Worm (Caenorhabditis elegans) whole organism, late embryonic: ENCODE data around the gene mdt-11.

Source experiments
- C08G9.2 ChIP-seq: sonication (generic microtip); optimal IDR thresholded peaks from 2 replicates; lab custom pipeline; 2016; ENCODE audit warnings: mild to moderate bottlenecking, missing genetic modification characterization, moderate library complexity, missing compliant biosample characterization
- K02D7.2 ChIP-seq: sonication (generic microtip); optimal IDR thresholded peaks from 2 replicates; lab custom pipeline; 2017; ENCODE audit warnings: mild to moderate bottlenecking, missing genetic modification characterization, missing compliant biosample characterization
- K09A11.1 ChIP-seq: sonication (generic microtip); optimal IDR thresholded peaks from 2 replicates; lab custom pipeline; 2017; ENCODE audit warnings: antibody characterized with exemption, mild to moderate bottlenecking, missing genetic modification characterization, missing compliant biosample characterization; ENCODE audit not compliant: insufficient read depth
- ama-1 ChIP-seq: fragments of 150-350 bp; optimal IDR thresholded peaks from 2 replicates; lab custom pipeline; 2014
- ceh-18 ChIP-seq: sonication (generic microtip); optimal IDR thresholded peaks from 2 replicates; lab custom pipeline; 2016; ENCODE audit warnings: missing genetic modification characterization, missing compliant biosample characterization
- ceh-19 ChIP-seq: fragments of 200-800 bp; sonication (Bioruptor generic); optimal IDR thresholded peaks from 2 replicates; lab custom pipeline; 2018; ENCODE audit warnings: mild to moderate bottlenecking, missing genetic modification characterization, missing compliant biosample characterization
- ceh-2 ChIP-seq: sonication (generic microtip); optimal IDR thresholded peaks from 2 replicates; lab custom pipeline; 2016; ENCODE audit warnings: missing genotype, missing genetic modification characterization, missing compliant biosample characterization
- ceh-24 ChIP-seq: sonication (generic microtip); optimal IDR thresholded peaks from 2 replicates; lab custom pipeline; 2016; ENCODE audit warnings: mild to moderate bottlenecking, missing genetic modification characterization, missing compliant biosample characterization
- ceh-34 ChIP-seq: sonication (generic microtip); optimal IDR thresholded peaks from 2 replicates; lab custom pipeline; 2016; ENCODE audit warnings: mild to moderate bottlenecking, missing genetic modification characterization, missing compliant biosample characterization
- ceh-45 ChIP-seq: fragments of 200-800 bp; sonication (Bioruptor generic); IDR thresholded peaks from 2 replicates; pipeline ENCODE4 v1.3.6; 2022; ENCODE audit warnings: missing genetic modification reagents, missing genetic modification characterization, missing compliant biosample characterization
- ceh-9 ChIP-seq: sonication (generic microtip); optimal IDR thresholded peaks from 2 replicates; lab custom pipeline; 2016; ENCODE audit warnings: mild to moderate bottlenecking, missing genetic modification characterization, inconsistent platforms, missing compliant biosample characterization
- dmd-4 ChIP-seq: sonication (generic microtip); optimal IDR thresholded peaks from 2 replicates; lab custom pipeline; 2016; ENCODE audit warnings: borderline replicate concordance, missing genetic modification characterization, missing compliant biosample characterization
- dve-1 ChIP-seq: sonication (generic microtip); optimal IDR thresholded peaks from 2 replicates; lab custom pipeline; 2017; ENCODE audit warnings: antibody characterized with exemption, mild to moderate bottlenecking, missing genetic modification characterization, missing compliant biosample characterization
- elt-2 ChIP-seq: sonication (generic microtip); optimal IDR thresholded peaks from 2 replicates; lab custom pipeline; 2016; ENCODE audit warnings: missing genetic modification reagents, missing genetic modification characterization, missing compliant biosample characterization
- eyg-1 ChIP-seq: sonication (generic microtip); optimal IDR thresholded peaks from 2 replicates; lab custom pipeline; 2016; ENCODE audit warnings: missing genotype, missing genetic modification characterization, missing compliant biosample characterization
- fax-1 ChIP-seq: sonication (generic microtip); optimal IDR thresholded peaks from 2 replicates; lab custom pipeline; 2016; ENCODE audit warnings: missing genotype, missing genetic modification characterization, missing compliant biosample characterization
- hlh-13 ChIP-seq: fragments of 200-800 bp; sonication (Bioruptor generic); optimal IDR thresholded peaks from 2 replicates; lab custom pipeline; 2018; ENCODE audit warnings: mild to moderate bottlenecking, missing genetic modification characterization, missing compliant biosample characterization
- hlh-30 ChIP-seq: sonication (generic microtip); optimal IDR thresholded peaks from 2 replicates; lab custom pipeline; 2017; ENCODE audit warnings: antibody characterized with exemption, missing genetic modification characterization, missing compliant biosample characterization; ENCODE audit not compliant: insufficient read depth
- hlh-8 ChIP-seq: sonication (generic microtip); optimal IDR thresholded peaks from 2 replicates; lab custom pipeline; 2016; ENCODE audit warnings: missing genotype, missing genetic modification characterization, missing compliant biosample characterization
- lim-6 ChIP-seq: sonication (generic microtip); optimal IDR thresholded peaks from 2 replicates; lab custom pipeline; 2016; ENCODE audit warnings: missing genetic modification characterization, missing compliant biosample characterization
- lin-11 ChIP-seq: fragments of 200-800 bp; sonication (Bioruptor generic); optimal IDR thresholded peaks from 2 replicates; lab custom pipeline; 2018; ENCODE audit warnings: mild to moderate bottlenecking, missing genetic modification characterization, missing compliant biosample characterization
- madf-2 ChIP-seq: sonication (generic microtip); optimal IDR thresholded peaks from 2 replicates; lab custom pipeline; 2017; ENCODE audit warnings: missing genetic modification characterization, missing compliant biosample characterization
- nfya-1 ChIP-seq: sonication (generic microtip); optimal IDR thresholded peaks from 2 replicates; lab custom pipeline; 2017; ENCODE audit warnings: missing genetic modification characterization, mild to moderate bottlenecking, missing compliant biosample characterization, antibody characterized with exemption, moderate library complexity
- nhr-232 ChIP-seq: sonication (generic microtip); optimal IDR thresholded peaks from 2 replicates; lab custom pipeline; 2016; ENCODE audit warnings: missing genetic modification characterization, missing compliant biosample characterization
- npax-4 ChIP-seq: sonication (generic microtip); optimal IDR thresholded peaks from 2 replicates; lab custom pipeline; 2016; ENCODE audit warnings: missing genetic modification characterization, missing compliant biosample characterization
- odd-2 ChIP-seq: sonication (generic microtip); optimal IDR thresholded peaks from 2 replicates; lab custom pipeline; 2017; ENCODE audit warnings: antibody characterized with exemption, mild to moderate bottlenecking, missing genetic modification characterization, missing compliant biosample characterization
- pat-9 ChIP-seq: fragments of 200-800 bp; sonication (Bioruptor generic); optimal IDR thresholded peaks from 2 replicates; lab custom pipeline; 2018; ENCODE audit warnings: mild to moderate bottlenecking, missing genetic modification characterization, moderate library complexity, missing compliant biosample characterization
- pax-1 ChIP-seq: fragments of 150-350 bp; optimal IDR thresholded peaks from 2 replicates; lab custom pipeline; 2014; ENCODE audit warnings: missing biosample characterization, missing genetic modification characterization
- pha-4 ChIP-seq: fragments of 150-350 bp; optimal IDR thresholded peaks from 2 replicates; lab custom pipeline; 2018; ENCODE audit warnings: missing biosample characterization, missing genetic modification reagents, missing genetic modification characterization
- pqm-1 ChIP-seq: sonication (generic microtip); optimal IDR thresholded peaks from 2 replicates; lab custom pipeline; 2016; ENCODE audit warnings: missing genetic modification characterization, missing compliant biosample characterization
- sox-2 ChIP-seq: fragments of 200-800 bp; sonication (Bioruptor generic); IDR thresholded peaks from 2 replicates; pipeline ENCODE4 v1.3.6; 2022; ENCODE audit warnings: missing genetic modification reagents, missing genetic modification characterization, missing compliant biosample characterization
- syd-9 ChIP-seq: sonication (generic microtip); optimal IDR thresholded peaks from 2 replicates; lab custom pipeline; 2016; ENCODE audit warnings: mild to moderate bottlenecking, missing genetic modification characterization, moderate library complexity, missing compliant biosample characterization
- unc-3 ChIP-seq, 2 experiments: fragments of 200-800 bp in 1 of 2; sonication (Bioruptor generic) in 1 of 2; sonication (generic microtip) in 1 of 2; conservative IDR thresholded peaks in 1 of 2; optimal IDR thresholded peaks in 1 of 2; 2 replicates each; pipeline versions ENCODE4 v1.3.6 to Lab custom; 2016 to 2022; ENCODE audit warnings: missing compliant biosample characterization in 2 of 2, missing genetic modification characterization in 2 of 2, missing genetic modification reagents in 1 of 2
- unc-55 ChIP-seq: sonication (generic microtip); optimal IDR thresholded peaks from 2 replicates; lab custom pipeline; 2017; ENCODE audit warnings: missing biosample characterization, missing genetic modification reagents, missing genetic modification characterization
- zip-5 ChIP-seq: sonication (generic microtip); optimal IDR thresholded peaks from 2 replicates; lab custom pipeline; 2016; ENCODE audit warnings: missing genetic modification characterization, missing compliant biosample characterization

Gene mdt-11

ce11 chrIII:5018116-5018689 is 2.8 kb upstream of the mdt-11 start, which contains the start of gene wip-1 (continued):
- TF ChIP-seq elt-2 (peak; percentile 87), nhr-232 (tag; lab: Kevin White, UChicago) (peak; percentile 59), lim-6 (tag; lab: Kevin White, UChicago) (peak; percentile 5), ceh-45 (GFP tag; lab: Robert Waterston, UW) (0 out of 2 replicates have a peak, but pooled peaks have one; percentile 36), npax-4 (tag; lab: Kevin White, UChicago) (no peak), pat-9 (tag; lab: Kevin White, UChicago) (peak; percentile 85), pqm-1 (tag; lab: Kevin White, UChicago) (peak; percentile 72), hlh-8 (tag; lab: Kevin White, UChicago) (peak; percentile 49), ceh-19 (peak; percentile 44), ceh-18 (tag; lab: Kevin White, UChicago) (peak; percentile 96), syd-9 (peak; percentile 78), ama-1 (lab: Kevin White, UChicago) (no peak), C08G9.2 (tag; lab: Kevin White, UChicago) (peak; percentile 66), pax-1 (tag; lab: Kevin White, UChicago) (no peak), unc-3 (GFP tag; conservative IDR thresholded peaks at IDR 0.05; lab: Robert Waterston, UW) (0 out of 2 replicates have a peak, but pooled peaks have one; percentile 51), unc-3 (tag; optimal IDR thresholded peaks at IDR 0.05; lab: Kevin White, UChicago) (peak; percentile 71), odd-2 (tag; lab: Kevin White, UChicago) (no peak), pha-4 (tag; lab: Kevin White, UChicago) (no peak)

- TF ChIP-seq madf-2 (tag; lab: Kevin White, UChicago) (no peak), dve-1 (tag; lab: Kevin White, UChicago) (no peak), pax-1 (tag; lab: Kevin White, UChicago) (no peak), dmd-4 (tag; lab: Kevin White, UChicago) (no peak)
- TF ChIP-seq, all 69 proteins: peak for 0
Observed at ce11 chrIII:5021689-5022088, 665 bp downstream of the mdt-11 start, which contains the start of gene R144.3. Gene R144.3 (plus strand): TSS chrIII:5021989.

- TF ChIP-seq lim-6 (tag; lab: Kevin White, UChicago) (no peak), ama-1 (lab: Kevin White, UChicago) (no peak), hlh-13 (GFP tag; lab: Kevin White, UChicago) (no peak), hlh-8 (tag; lab: Kevin White, UChicago) (no peak), lin-11 (tag; lab: Kevin White, UChicago) (no peak), eyg-1 (no peak), K09A11.1 (tag; lab: Kevin White, UChicago) (no peak), ceh-34 (tag; lab: Kevin White, UChicago) (no peak), npax-4 (tag; lab: Kevin White, UChicago) (no peak), zip-5 (tag; lab: Kevin White, UChicago) (no peak), ceh-9 (tag; lab: Kevin White, UChicago) (no peak), ceh-19 (no peak), unc-55 (GFP tag; lab: Kevin White, UChicago) (no peak), ceh-24 (tag; lab: Kevin White, UChicago) (no peak)
- TF ChIP-seq, all 69 proteins: peak for 0
Observed at ce11 chrIII:5022964-5023363, 1.9 kb downstream of the mdt-11 start, which contains the start of gene R144.13. Gene R144.13 (plus strand): TSS chrIII:5023264.

- no peak for TF ChIP-seq sox-2
- no peak for TF ChIP-seq nfya-1
- TF ChIP-seq syd-9: no peak
- no peak for TF ChIP-seq hlh-30 (tag; lab: Kevin White, UChicago)
- TF ChIP-seq fax-1 (tag; lab: Kevin White, UChicago): no peak
- TF ChIP-seq ceh-2 (tag; lab: Kevin White, UChicago): no peak
- TF ChIP-seq hlh-13 (GFP tag; lab: Kevin White, UChicago): no peak
- TF ChIP-seq madf-2 (tag; lab: Kevin White, UChicago): no peak
- TF ChIP-seq K02D7.2: no peak
Observed at ce11 chrIII:5023642-5024041, 2.6 kb downstream of the mdt-11 start.
